Worm (Caenorhabditis elegans): ENCODE data around the gene C50H2.7.

DNA sequence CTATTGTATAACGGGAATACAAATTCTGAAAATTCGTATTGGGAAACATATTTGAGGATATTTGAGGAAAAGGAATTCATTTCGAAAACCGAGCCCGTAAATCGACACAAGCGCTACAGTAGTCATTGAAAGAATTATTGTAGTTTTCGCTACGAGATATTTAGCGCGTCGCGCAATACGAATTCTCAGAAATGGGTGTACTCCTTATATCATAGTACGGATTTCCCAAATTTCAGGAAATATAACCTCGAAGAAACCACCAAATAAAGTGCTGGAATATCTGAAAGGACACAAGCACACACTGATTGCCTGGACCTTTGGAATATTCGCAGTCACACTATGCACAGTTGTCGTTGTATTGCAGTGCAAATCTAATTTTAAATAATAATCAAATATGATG, 4.8 kb downstream of the C50H2.7 start:
- TF ChIP-seq klf-2 (GFP tag; conservative IDR thresholded peaks at IDR 0.05) (no peak), flt-1 (GFP tag; IDR thresholded peaks at IDR 0.05) (no peak), ref-1 (GFP tag; conservative IDR thresholded peaks at IDR 0.05) (no peak)
